Fruit fly (Drosophila melanogaster) whole organism: ENCODE results near the gene sra.

Experiments used
- CG8478 ChIP-seq: fragments of >200 bp; optimal IDR thresholded peaks from 2 replicates; lab custom pipeline; 2018; ENCODE audit warnings: inconsistent platforms
- EcR ChIP-seq, 2 experiments: fragments of >200 bp; optimal IDR thresholded peaks; 2 replicates each; lab custom pipeline; 2017; ENCODE audit warnings: missing biosample characterization in 2 of 2, missing genetic modification characterization in 2 of 2, missing genetic modification reagents in 2 of 2
- pan ChIP-seq: fragments of >200 bp; optimal IDR thresholded peaks from 2 replicates; lab custom pipeline; 2017
- psq ChIP-seq: fragments of >200 bp; optimal IDR thresholded peaks from 2 replicates; lab custom pipeline; 2017
- usp ChIP-seq: fragments of >200 bp; optimal IDR thresholded peaks from 2 replicates; lab custom pipeline; 2017; ENCODE audit warnings: missing biosample characterization, missing genetic modification characterization, mixed read lengths

DNA sequence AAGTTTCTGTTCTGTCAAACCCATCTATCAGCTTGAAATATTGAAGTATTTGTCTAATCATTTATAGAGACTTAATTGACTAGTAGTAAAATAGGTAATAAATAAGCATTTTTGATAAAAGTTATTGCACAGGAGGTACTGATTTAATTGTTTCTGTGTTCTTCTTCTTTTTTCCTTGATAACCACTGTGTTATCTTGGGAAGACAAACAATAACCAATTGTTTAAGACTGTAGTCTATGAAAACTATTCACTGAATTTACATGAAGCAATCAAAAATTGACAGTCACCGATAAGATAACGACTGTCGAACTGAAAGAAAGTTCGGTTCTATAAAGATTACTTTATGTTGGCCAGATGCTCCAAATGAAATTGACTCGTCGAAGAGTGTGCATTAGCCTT is 13.3 kb upstream of the sra start:
- TF ChIP-seq psq, result no peak
- TF ChIP-seq EcR (GFP tag; optimal IDR thresholded peaks at IDR 0.05; lab: Kevin White, UChicago), result no peak
- TF ChIP-seq pan (lab: Kevin White, UChicago), result no peak
- TF ChIP-seq usp (GFP tag; lab: Kevin White, UChicago), result no peak
- TF ChIP-seq CG8478 (lab: Kevin White, UChicago), result no peak
